Worm (Caenorhabditis elegans): ENCODE data around the gene plpr-1.

Gene plpr-1

DNA sequence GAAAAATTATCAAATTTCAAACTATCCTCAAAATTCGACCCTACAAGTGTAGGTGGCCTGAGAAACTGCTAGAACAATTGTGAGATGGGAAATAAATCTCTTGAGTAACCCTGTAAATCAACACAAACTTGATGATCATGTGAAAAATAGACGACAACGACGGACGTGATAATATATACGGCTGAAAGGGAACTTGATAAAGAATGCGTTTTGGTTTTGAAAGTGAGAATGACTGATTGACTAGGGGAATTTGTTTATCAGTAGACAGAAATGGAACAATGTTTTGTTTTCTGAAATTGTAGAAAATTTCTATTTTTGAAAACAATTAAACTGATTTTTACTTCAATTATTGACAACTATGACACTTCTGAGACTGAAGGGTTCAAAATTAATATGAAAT is 28.6 kb upstream of the plpr-1 start:
- TF ChIP-seq tbx-7 (tag; optimal IDR thresholded peaks at IDR 0.05) (no peak), hlh-8 (tag; optimal IDR thresholded peaks at IDR 0.05) (no peak), ceh-45 (GFP tag; IDR thresholded peaks at IDR 0.05) (no peak), ceh-34 (tag; optimal IDR thresholded peaks at IDR 0.05) (no peak), C08G9.2 (tag; optimal IDR thresholded peaks at IDR 0.05) (no peak), pha-2 (tag; optimal IDR thresholded peaks at IDR 0.05) (no peak), T23F11.4 (GFP tag; optimal IDR thresholded peaks at IDR 0.05) (no peak), odd-2 (tag; optimal IDR thresholded peaks at IDR 0.05) (no peak), unc-55 (GFP tag; optimal IDR thresholded peaks at IDR 0.05) (no peak), pha-4 (tag; optimal IDR thresholded peaks at IDR 0.05) (no peak), dmd-4 (tag; optimal IDR thresholded peaks at IDR 0.05; ENCODE audit: borderline replicate concordance) (no peak), ama-1 (optimal IDR thresholded peaks at IDR 0.05) (no peak)

DNA sequence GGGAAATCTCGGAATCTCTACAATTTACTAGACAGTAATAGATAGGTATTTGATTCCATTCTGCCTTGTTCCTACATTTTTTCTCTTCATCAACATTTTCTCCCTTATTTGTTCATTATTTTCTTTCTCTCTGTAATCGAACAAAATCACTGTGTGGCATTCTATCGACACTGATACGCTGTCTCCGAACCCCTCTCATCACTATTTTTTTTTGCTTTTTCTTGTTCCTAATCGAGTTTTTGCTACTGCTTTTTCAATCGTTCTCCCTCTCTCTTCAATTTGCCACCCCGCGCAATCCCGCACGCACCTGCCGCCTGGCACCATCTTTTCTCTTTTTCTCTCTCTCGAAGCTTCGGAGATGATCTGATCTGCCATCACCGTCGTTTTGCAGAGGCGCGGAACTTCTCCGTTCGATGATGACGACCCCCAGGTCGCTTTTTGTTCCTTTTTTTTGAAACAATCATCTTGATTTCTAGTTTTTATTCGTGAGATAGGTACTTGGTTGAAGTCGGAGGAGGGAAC is 21.8 kb upstream of the plpr-1 start:
- no peak for TF ChIP-seq pha-2 (tag; optimal IDR thresholded peaks at IDR 0.05)
- TF ChIP-seq ztf-16 (tag; optimal IDR thresholded peaks at IDR 0.05), result no peak
- TF ChIP-seq ttx-3 (tag; optimal IDR thresholded peaks at IDR 0.05), result no peak
- no peak for TF ChIP-seq pros-1 (tag; optimal IDR thresholded peaks at IDR 0.05)
- no peak for TF ChIP-seq pag-3 (tag; optimal IDR thresholded peaks at IDR 0.05; ENCODE audit: borderline replicate concordance)
- no peak for TF ChIP-seq ahr-1 (tag; optimal IDR thresholded peaks at IDR 0.05)
- TF ChIP-seq pqm-1 (tag; optimal IDR thresholded peaks at IDR 0.05), result no peak
- no peak for TF ChIP-seq syd-9 (tag; optimal IDR thresholded peaks at IDR 0.05)
- no peak for TF ChIP-seq hlh-8 (tag; optimal IDR thresholded peaks at IDR 0.05)

DNA sequence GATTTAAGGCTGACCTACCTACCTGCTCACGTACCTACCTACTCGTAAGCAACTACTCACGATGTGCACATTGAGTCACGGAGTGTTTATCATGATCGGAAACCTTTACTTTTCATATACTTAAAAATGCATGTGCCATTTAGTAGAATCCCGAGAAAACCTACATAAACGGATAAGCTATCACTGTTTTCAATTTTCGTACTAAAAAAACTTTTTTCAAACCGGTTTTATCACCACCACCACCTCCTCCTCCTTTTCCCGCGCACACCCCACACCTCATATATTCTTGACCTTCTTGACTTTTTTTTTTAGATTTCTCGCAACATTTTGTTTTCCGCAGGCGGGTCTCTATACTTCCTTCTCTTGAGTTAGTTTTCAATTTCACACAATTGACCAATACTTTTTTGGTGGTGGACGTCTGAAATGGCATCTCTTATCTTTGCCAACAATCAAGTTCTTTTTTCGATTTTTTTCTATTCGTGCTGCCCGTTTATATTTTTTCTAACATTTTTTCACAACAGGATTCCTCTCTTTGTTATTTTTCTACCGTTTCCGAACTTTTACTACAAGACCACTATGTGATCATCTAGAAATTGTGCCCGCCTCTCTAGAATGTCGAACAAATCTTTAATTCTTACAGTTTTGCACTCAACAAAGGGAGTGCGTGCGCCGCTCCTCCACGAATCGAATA is 19.4 kb upstream of the plpr-1 start, which contains the start of gene srap-1:
srap-1 (plus strand) TSS at position 641 of the 691 bp plus-strand sequence.
- TF ChIP-seq ceh-48 (tag; optimal IDR thresholded peaks at IDR 0.05), result no peak
- TF ChIP-seq pag-3 (tag; optimal IDR thresholded peaks at IDR 0.05; ENCODE audit: borderline replicate concordance), result no peak
- TF ChIP-seq ceh-18 (tag; optimal IDR thresholded peaks at IDR 0.05), result no peak
- no peak for TF ChIP-seq elt-4 (tag; optimal IDR thresholded peaks at IDR 0.05)
- no peak for TF ChIP-seq K09A11.1 (tag; optimal IDR thresholded peaks at IDR 0.05; ENCODE audit: insufficient read depth)
- TF ChIP-seq K02D7.2 (tag; optimal IDR thresholded peaks at IDR 0.05), result no peak
- TF ChIP-seq pqm-1 (tag; optimal IDR thresholded peaks at IDR 0.05), result no peak
- TF ChIP-seq tbx-2 (tag; optimal IDR thresholded peaks at IDR 0.05), result no peak
- no peak for TF ChIP-seq lim-6 (tag; optimal IDR thresholded peaks at IDR 0.05)
- no peak for TF ChIP-seq sdc-2 (tag; optimal IDR thresholded peaks at IDR 0.05)
- TF ChIP-seq fkh-10 (GFP tag; optimal IDR thresholded peaks at IDR 0.05), result no peak
- no peak for TF ChIP-seq tbx-7 (tag; optimal IDR thresholded peaks at IDR 0.05)
- no peak for TF ChIP-seq madf-2 (tag; optimal IDR thresholded peaks at IDR 0.05)
- TF ChIP-seq ceh-19 (GFP tag; optimal IDR thresholded peaks at IDR 0.05), result no peak
- TF ChIP-seq ceh-14 (tag; optimal IDR thresholded peaks at IDR 0.05), result no peak
- TF ChIP-seq ref-2 (tag; optimal IDR thresholded peaks at IDR 0.05), result no peak
- TF ChIP-seq ceh-2 (tag; optimal IDR thresholded peaks at IDR 0.05), result no peak

DNA sequence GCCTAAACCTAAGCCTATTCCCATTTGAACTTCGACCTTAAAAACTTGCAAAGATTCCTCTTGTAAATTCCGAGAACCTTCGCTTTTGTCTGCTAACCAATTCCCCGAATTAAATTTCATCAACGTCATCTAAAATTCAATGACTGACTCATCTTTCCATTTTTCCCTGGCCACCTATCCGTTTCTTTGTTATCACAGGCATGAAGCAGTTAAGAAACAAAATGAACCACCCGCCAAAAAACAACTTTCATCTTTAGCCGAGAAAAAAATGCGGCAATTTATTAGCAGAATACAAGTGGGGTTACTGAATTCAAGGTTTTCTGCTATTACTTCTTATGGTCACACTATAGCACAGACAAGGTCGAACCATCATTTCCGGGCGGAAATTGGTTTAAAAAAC is 17.4 kb upstream of the plpr-1 start:
- TF ChIP-seq lim-6 (tag; optimal IDR thresholded peaks at IDR 0.05), result no peak
- no peak for TF ChIP-seq T23F11.4 (GFP tag; optimal IDR thresholded peaks at IDR 0.05)
- no peak for TF ChIP-seq dve-1 (tag; optimal IDR thresholded peaks at IDR 0.05)
- TF ChIP-seq ceh-30 (tag; optimal IDR thresholded peaks at IDR 0.05), result no peak
- no peak for TF ChIP-seq odd-2 (tag; optimal IDR thresholded peaks at IDR 0.05)
- TF ChIP-seq ref-2 (tag; optimal IDR thresholded peaks at IDR 0.05), result no peak
- TF ChIP-seq tbx-7 (tag; optimal IDR thresholded peaks at IDR 0.05), result no peak
- no peak for TF ChIP-seq ceh-18 (tag; optimal IDR thresholded peaks at IDR 0.05)
- no peak for TF ChIP-seq hlh-30 (tag; optimal IDR thresholded peaks at IDR 0.05; ENCODE audit: insufficient read depth)
- TF ChIP-seq ceh-48 (tag; optimal IDR thresholded peaks at IDR 0.05), result no peak
- no peak for TF ChIP-seq zip-5 (tag; optimal IDR thresholded peaks at IDR 0.05)
- no peak for TF ChIP-seq Y22D7AL.16 (tag; optimal IDR thresholded peaks at IDR 0.05)
- TF ChIP-seq ceh-24 (tag; optimal IDR thresholded peaks at IDR 0.05), result no peak
- no peak for TF ChIP-seq ets-4 (tag; optimal IDR thresholded peaks at IDR 0.05)
- no peak for TF ChIP-seq sox-2 (GFP tag; IDR thresholded peaks at IDR 0.05)
- no peak for TF ChIP-seq ceh-2 (tag; optimal IDR thresholded peaks at IDR 0.05)
- no peak for TF ChIP-seq nhr-11 (tag; optimal IDR thresholded peaks at IDR 0.05)
- TF ChIP-seq nfya-1 (tag; optimal IDR thresholded peaks at IDR 0.05), result no peak
- TF ChIP-seq gmeb-2 (tag; optimal IDR thresholded peaks at IDR 0.05), result no peak
- TF ChIP-seq npax-4 (tag; optimal IDR thresholded peaks at IDR 0.05), result no peak
